Worm (Caenorhabditis elegans) whole organism, L3 larva: ENCODE results near the gene H25P19.1.

Experiments
- R02D3.7 ChIP-seq: fragments of 150-350 bp; optimal IDR thresholded peaks from 2 replicates; lab custom pipeline; 2014; ENCODE audit warnings: missing biosample characterization, missing genetic modification characterization
- aly-2 ChIP-seq: fragments of 150-350 bp; optimal IDR thresholded peaks from 2 replicates; lab custom pipeline; 2014; ENCODE audit warnings: missing biosample characterization, missing genetic modification characterization
- ama-1 ChIP-seq: fragments of 150-350 bp; optimal IDR thresholded peaks from 2 replicates; lab custom pipeline; 2018
- ceh-16 ChIP-seq: sonication (generic microtip); optimal IDR thresholded peaks from 2 replicates; lab custom pipeline; 2017; ENCODE audit warnings: missing biosample characterization, missing genetic modification characterization
- ceh-28 ChIP-seq: fragments of 150-350 bp; optimal IDR thresholded peaks from 2 replicates; lab custom pipeline; 2014; ENCODE audit warnings: missing biosample characterization, missing genetic modification reagents, missing genetic modification characterization
- ceh-82 ChIP-seq: fragments of 150-350 bp; optimal IDR thresholded peaks from 2 replicates; lab custom pipeline; 2014; ENCODE audit warnings: missing biosample characterization, missing genetic modification characterization
- daf-12 ChIP-seq: fragments of 150-350 bp; optimal IDR thresholded peaks from 2 replicates; lab custom pipeline; 2014; ENCODE audit warnings: missing biosample characterization, missing genetic modification reagents, missing genetic modification characterization
- egl-27 ChIP-seq: sonication (generic microtip); optimal IDR thresholded peaks from 4 replicates; lab custom pipeline; 2017; ENCODE audit warnings: missing biosample characterization, missing genetic modification reagents, missing genetic modification characterization
- egl-5 ChIP-seq: fragments of 150-350 bp; optimal IDR thresholded peaks from 2 replicates; lab custom pipeline; 2017; ENCODE audit warnings: missing biosample characterization, missing genetic modification reagents, missing genetic modification characterization, inconsistent platforms
- elt-1 ChIP-seq: fragments of 150-350 bp; optimal IDR thresholded peaks from 2 replicates; lab custom pipeline; 2014; ENCODE audit warnings: missing biosample characterization, missing genetic modification characterization
- elt-2 ChIP-seq: sonication (generic microtip); optimal IDR thresholded peaks from 2 replicates; lab custom pipeline; 2016; ENCODE audit warnings: missing genetic modification reagents, mild to moderate bottlenecking, missing genetic modification characterization, missing compliant biosample characterization
- elt-3 ChIP-seq, 3 experiments: fragments of 150-350 bp in 1 of 3; sonication (generic microtip) in 2 of 3; optimal IDR thresholded peaks; 2 replicates in 2 of 3; 4 replicates in 1 of 3; lab custom pipeline; 2014 to 2017; ENCODE audit warnings: missing biosample characterization in 3 of 3, missing genetic modification characterization in 3 of 3
- eor-1 ChIP-seq, 2 experiments: fragments of 150-350 bp; optimal IDR thresholded peaks; 2 replicates each; lab custom pipeline; 2014 to 2018; ENCODE audit warnings: missing biosample characterization in 2 of 2, missing genetic modification characterization in 2 of 2
- fkh-2 ChIP-seq: fragments of 150-350 bp; optimal IDR thresholded peaks from 2 replicates; lab custom pipeline; 2014; ENCODE audit warnings: missing biosample characterization, missing genetic modification reagents, missing genetic modification characterization
- fos-1 ChIP-seq: fragments of 150-350 bp; optimal IDR thresholded peaks from 2 replicates; lab custom pipeline; 2014; ENCODE audit warnings: missing biosample characterization, missing genetic modification characterization
- jun-1 ChIP-seq: fragments of 150-350 bp; optimal IDR thresholded peaks from 2 replicates; lab custom pipeline; 2014; ENCODE audit warnings: missing biosample characterization, missing genetic modification reagents, missing genetic modification characterization
- lin-15B ChIP-seq: fragments of 150-350 bp; optimal IDR thresholded peaks from 2 replicates; lab custom pipeline; 2014; ENCODE audit warnings: missing biosample characterization, missing genetic modification characterization
- lin-39 ChIP-seq: fragments of 150-350 bp; optimal IDR thresholded peaks from 2 replicates; lab custom pipeline; 2018; ENCODE audit warnings: missing biosample characterization, missing genetic modification reagents, missing genetic modification characterization
- lsy-12 ChIP-seq: sonication (generic microtip); optimal IDR thresholded peaks from 2 replicates; lab custom pipeline; 2016; ENCODE audit warnings: mild to moderate bottlenecking, missing genetic modification characterization, missing compliant biosample characterization
- mdl-1 ChIP-seq: fragments of 150-350 bp; optimal IDR thresholded peaks from 2 replicates; lab custom pipeline; 2014; ENCODE audit warnings: missing biosample characterization, missing genetic modification characterization
- mml-1 ChIP-seq: fragments of 150-350 bp; sonication (generic microtip); optimal IDR thresholded peaks from 3 replicates; lab custom pipeline; 2014; ENCODE audit warnings: missing biosample characterization, missing genetic modification characterization
- nhr-11 ChIP-seq: fragments of 150-350 bp; optimal IDR thresholded peaks from 2 replicates; lab custom pipeline; 2014; ENCODE audit warnings: missing biosample characterization, missing genetic modification characterization
- nhr-237 ChIP-seq: fragments of 150-350 bp; optimal IDR thresholded peaks from 2 replicates; lab custom pipeline; 2014; ENCODE audit warnings: missing biosample characterization, missing genetic modification characterization
- nhr-25 ChIP-seq: sonication (generic microtip); optimal IDR thresholded peaks from 2 replicates; lab custom pipeline; 2017; ENCODE audit warnings: missing biosample characterization, missing genetic modification characterization
- nhr-28 ChIP-seq: fragments of 150-350 bp; optimal IDR thresholded peaks from 2 replicates; lab custom pipeline; 2014; ENCODE audit warnings: missing biosample characterization, missing genetic modification characterization
- nhr-43 ChIP-seq: sonication (generic microtip); optimal IDR thresholded peaks from 2 replicates; lab custom pipeline; 2016; ENCODE audit warnings: mild to moderate bottlenecking, missing genetic modification characterization, missing compliant biosample characterization; ENCODE audit not compliant: poor library complexity, severe bottlenecking
- nhr-76 ChIP-seq: fragments of 150-350 bp; sonication (generic microtip); optimal IDR thresholded peaks from 5 replicates; lab custom pipeline; 2014; ENCODE audit warnings: missing biosample characterization, missing genetic modification characterization
- nhr-77 ChIP-seq: fragments of 150-350 bp; optimal IDR thresholded peaks from 2 replicates; lab custom pipeline; 2014; ENCODE audit warnings: missing biosample characterization, missing genetic modification characterization
- pha-4 ChIP-seq: fragments of 150-350 bp; optimal IDR thresholded peaks from 2 replicates; lab custom pipeline; 2014; ENCODE audit warnings: missing biosample characterization, missing genetic modification reagents, missing genetic modification characterization
- pqm-1 ChIP-seq: fragments of 150-350 bp; optimal IDR thresholded peaks from 2 replicates; lab custom pipeline; 2017; ENCODE audit warnings: missing biosample characterization, missing genetic modification characterization, inconsistent platforms
- skn-1 ChIP-seq: fragments of 150-350 bp; optimal IDR thresholded peaks from 2 replicates; lab custom pipeline; 2014; ENCODE audit warnings: missing biosample characterization, missing genetic modification characterization
- snpc-4 ChIP-seq: fragments of 150-350 bp; optimal IDR thresholded peaks from 2 replicates; lab custom pipeline; 2014; ENCODE audit warnings: missing biosample characterization, missing genetic modification characterization
- tbx-2 ChIP-seq: sonication (generic microtip); optimal IDR thresholded peaks from 2 replicates; lab custom pipeline; 2016; ENCODE audit warnings: mild to moderate bottlenecking, missing genetic modification characterization, missing compliant biosample characterization
- unc-62 ChIP-seq: fragments of 150-350 bp; sonication (generic microtip); optimal IDR thresholded peaks from 4 replicates; lab custom pipeline; 2014; ENCODE audit warnings: missing biosample characterization, missing genetic modification reagents, missing genetic modification characterization
- zag-1 ChIP-seq: fragments of 150-350 bp; optimal IDR thresholded peaks from 2 replicates; lab custom pipeline; 2014; ENCODE audit warnings: missing biosample characterization, missing genetic modification characterization
- ztf-4 ChIP-seq: fragments of 150-350 bp; optimal IDR thresholded peaks from 2 replicates; lab custom pipeline; 2014; ENCODE audit warnings: missing biosample characterization, missing genetic modification characterization

The H25P19.1 gene

ce11 chrV:679663-680062, 7.8 kb upstream of the H25P19.1 start, which contains the start of gene srx-22:
srx-22 (plus strand) TSS chrV:679963.
- TF ChIP-seq mdl-1 (tag; lab: Kevin White, UChicago) (no peak), egl-5 (tag; lab: Kevin White, UChicago) (no peak), nhr-77 (tag; lab: Kevin White, UChicago) (no peak), nhr-25 (tag; lab: Kevin White, UChicago) (no peak), nhr-76 (no peak), pha-4 (tag; lab: Kevin White, UChicago) (no peak), skn-1 (tag; lab: Kevin White, UChicago) (no peak), nhr-11 (tag; lab: Kevin White, UChicago) (no peak), nhr-43 (tag; lab: Kevin White, UChicago) (no peak), fkh-2 (tag; lab: Kevin White, UChicago) (no peak), aly-2 (tag; lab: Kevin White, UChicago) (no peak), lin-15B (tag; lab: Kevin White, UChicago) (no peak), egl-27 (tag; lab: Kevin White, UChicago) (no peak)

ce11 chrV:682031-682430, 5.5 kb upstream of the H25P19.1 start, which contains the start of gene srx-23:
srx-23 (plus strand) TSS chrV:682331.
- TF ChIP-seq fkh-2 (tag; lab: Kevin White, UChicago) (no peak), mml-1 (no peak), snpc-4 (tag; lab: Kevin White, UChicago) (no peak), jun-1 (tag; lab: Kevin White, UChicago) (no peak), skn-1 (tag; lab: Kevin White, UChicago) (no peak), elt-2 (tag; lab: Kevin White, UChicago) (no peak), nhr-43 (tag; lab: Kevin White, UChicago) (no peak), aly-2 (tag; lab: Kevin White, UChicago) (no peak), tbx-2 (tag; lab: Kevin White, UChicago) (no peak), nhr-237 (tag; lab: Kevin White, UChicago) (no peak), R02D3.7 (no peak), ceh-16 (tag; lab: Kevin White, UChicago) (no peak)

ce11 chrV:683858-684257, 3.6 kb upstream of the H25P19.1 start, which contains the start of gene F31F4.1:
F31F4.1 (plus strand) TSS chrV:684060.
- no peak for TF ChIP-seq ama-1 (lab: Kevin White, UChicago)
- no peak for TF ChIP-seq nhr-25 (tag; lab: Kevin White, UChicago)
- no peak for TF ChIP-seq aly-2 (tag; lab: Kevin White, UChicago)
- TF ChIP-seq R02D3.7: no peak
- TF ChIP-seq nhr-28 (tag; lab: Kevin White, UChicago): no peak
- peak; percentile 66 for TF ChIP-seq elt-2 (tag; lab: Kevin White, UChicago)
- TF ChIP-seq mdl-1 (tag; lab: Kevin White, UChicago): no peak
- TF ChIP-seq nhr-43 (tag; lab: Kevin White, UChicago): no peak
- TF ChIP-seq eor-1 (tag; optimal IDR thresholded peaks at IDR 0.05; lab: Kevin White, UChicago): no peak
- TF ChIP-seq pqm-1 (tag; lab: Kevin White, UChicago): peak; percentile 44
- no peak for TF ChIP-seq elt-3 (tag; optimal IDR thresholded peaks at IDR 0.05; lab: Kevin White, UChicago)
- TF ChIP-seq daf-12 (tag; lab: Kevin White, UChicago): no peak
- no peak for TF ChIP-seq tbx-2 (tag; lab: Kevin White, UChicago)
- TF ChIP-seq, all 47 proteins: peak for 2

ce11 chrV:689538-689937, 2.1 kb downstream of the H25P19.1 start:
- TF ChIP-seq unc-62 (GFP tag; lab: Kevin White, UChicago) (no peak), ceh-82 (tag; lab: Kevin White, UChicago) (no peak), ceh-16 (tag; lab: Kevin White, UChicago) (no peak), nhr-77 (tag; lab: Kevin White, UChicago) (no peak), lin-39 (no peak), elt-1 (tag; lab: Kevin White, UChicago) (no peak)

ce11 chrV:692720-693422, 5.4 kb downstream of the H25P19.1 start, which contains the start of gene srx-4:
srx-4 (minus strand) TSS chrV:692770.
- TF ChIP-seq zag-1 (tag; lab: Kevin White, UChicago) (no peak), fos-1 (tag; lab: Kevin White, UChicago) (no peak), tbx-2 (tag; lab: Kevin White, UChicago) (no peak), ceh-82 (tag; lab: Kevin White, UChicago) (no peak), snpc-4 (tag; lab: Kevin White, UChicago) (no peak), mdl-1 (tag; lab: Kevin White, UChicago) (no peak), nhr-43 (tag; lab: Kevin White, UChicago) (no peak), R02D3.7 (no peak), lsy-12 (tag; lab: Kevin White, UChicago) (no peak), ceh-28 (tag; lab: Kevin White, UChicago) (no peak), ztf-4 (tag; lab: Kevin White, UChicago) (no peak), ama-1 (lab: Kevin White, UChicago) (no peak), elt-1 (tag; lab: Kevin White, UChicago) (no peak), pqm-1 (tag; lab: Kevin White, UChicago) (no peak)
